Fruit fly (Drosophila melanogaster): ENCODE data around the gene CG31244.

The CG31244 gene

dm6 chr3R:19393060-19393459 lies 5.3 kb downstream of the CG31244 start, which contains the start of gene CG3739:
Gene CG3739, plus strand, starts transcription at chr3R:19393360.
- no peak for TF ChIP-seq CG33017 (tag; optimal IDR thresholded peaks at IDR 0.05)
- TF ChIP-seq tj (GFP tag; optimal IDR thresholded peaks at IDR 0.05), result no peak
- no peak for TF ChIP-seq CG14711 (tag; optimal IDR thresholded peaks at IDR 0.05)
- TF ChIP-seq Mnt (GFP tag; optimal IDR thresholded peaks at IDR 0.05), result no peak
- TF ChIP-seq CG7045 (GFP tag; optimal IDR thresholded peaks at IDR 0.05), result no peak
- TF ChIP-seq Crg-1 (GFP tag; optimal IDR thresholded peaks at IDR 0.05), result no peak
- TF ChIP-seq CG11617 (GFP tag; optimal IDR thresholded peaks at IDR 0.05), result no peak

DNA sequence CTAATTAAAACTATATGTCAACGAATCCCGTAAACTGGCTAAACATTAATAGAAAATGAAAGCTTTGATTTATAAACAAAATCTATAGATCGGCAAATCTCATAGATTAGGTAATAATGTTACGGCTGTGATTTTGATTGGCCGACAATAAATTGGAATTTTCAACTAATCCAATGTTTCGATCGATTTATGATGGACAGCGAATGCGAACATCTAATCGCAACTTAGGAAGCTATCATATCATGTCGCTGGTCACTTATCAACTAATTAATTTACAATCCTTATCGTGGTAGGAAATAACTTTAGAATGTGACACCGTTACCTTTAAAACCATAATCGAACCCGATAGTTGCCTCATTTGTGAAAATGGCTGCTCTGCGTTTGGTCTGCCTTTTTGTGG lies 8.4 kb downstream of the CG31244 start, which contains the start of gene CG18493:
TSS of gene CG18493 (plus strand) at position 352 of the 400 bp plus-strand sequence.
- TF ChIP-seq tj (GFP tag; optimal IDR thresholded peaks at IDR 0.05), result no peak
- TF ChIP-seq cic (GFP tag; optimal IDR thresholded peaks at IDR 0.05), result peak; percentile 10
- no peak for TF ChIP-seq CG11617 (GFP tag; optimal IDR thresholded peaks at IDR 0.05)

- TF ChIP-seq Clk (GFP tag; optimal IDR thresholded peaks at IDR 0.05), result no peak
- TF ChIP-seq ovo (GFP tag; optimal IDR thresholded peaks at IDR 0.05), result no peak
- TF ChIP-seq Hr96 (GFP tag; optimal IDR thresholded peaks at IDR 0.05), result no peak
- no peak for TF ChIP-seq CG12768 (GFP tag; optimal IDR thresholded peaks at IDR 0.05)
- TF ChIP-seq CG14711 (tag; optimal IDR thresholded peaks at IDR 0.05), result no peak
- TF ChIP-seq kay (GFP tag; ENCODE audit: borderline replicate concordance), result peak; percentile 78
- no peak for TF ChIP-seq tj (GFP tag; optimal IDR thresholded peaks at IDR 0.05)
- TF ChIP-seq CG1620 (GFP tag; optimal IDR thresholded peaks at IDR 0.05), result no peak
- no peak for TF ChIP-seq toe (GFP tag; optimal IDR thresholded peaks at IDR 0.05)
- TF ChIP-seq cnc (optimal IDR thresholded peaks at IDR 0.05), result no peak
- TF ChIP-seq CG5204 (GFP tag; optimal IDR thresholded peaks at IDR 0.05), result no peak
- TF ChIP-seq CG33017 (tag; optimal IDR thresholded peaks at IDR 0.05), result no peak
- no peak for TF ChIP-seq bab1 (GFP tag; optimal IDR thresholded peaks at IDR 0.05)
- TF ChIP-seq Crg-1 (GFP tag; optimal IDR thresholded peaks at IDR 0.05), result no peak
- TF ChIP-seq Mnt (GFP tag; optimal IDR thresholded peaks at IDR 0.05), result peak; percentile 57
- TF ChIP-seq CG11617 (GFP tag; optimal IDR thresholded peaks at IDR 0.05), result no peak
- peak; percentile 1 for TF ChIP-seq pad (GFP tag; optimal IDR thresholded peaks at IDR 0.05)
- TF ChIP-seq CG7101 (tag; optimal IDR thresholded peaks at IDR 0.05), result no peak
- TF ChIP-seq cic (GFP tag; optimal IDR thresholded peaks at IDR 0.05), result peak; percentile 73
- TF ChIP-seq CG7045 (GFP tag; optimal IDR thresholded peaks at IDR 0.05), result no peak
Measured at dm6 chr3R:19387608-19388007, 10.8 kb downstream of the CG31244 start, which contains the start of gene CG3734. Gene CG3734, plus strand, starts transcription at chr3R:19387861.

dm6 chr3R:19383298-19383697 lies 15.1 kb downstream of the CG31244 start:
- TF ChIP-seq cic (GFP tag; optimal IDR thresholded peaks at IDR 0.05) (no peak), cnc (optimal IDR thresholded peaks at IDR 0.05) (no peak), CG7045 (GFP tag; optimal IDR thresholded peaks at IDR 0.05) (no peak), CG5204 (GFP tag; optimal IDR thresholded peaks at IDR 0.05) (no peak), CG1620 (GFP tag; optimal IDR thresholded peaks at IDR 0.05) (no peak), CG12768 (GFP tag; optimal IDR thresholded peaks at IDR 0.05) (no peak), kay (GFP tag; ENCODE audit: borderline replicate concordance) (no peak)

- TF ChIP-seq CG7045 (GFP tag; optimal IDR thresholded peaks at IDR 0.05), result no peak
- no peak for TF ChIP-seq CG11617 (GFP tag; optimal IDR thresholded peaks at IDR 0.05)
- TF ChIP-seq tj (GFP tag; optimal IDR thresholded peaks at IDR 0.05), result no peak
- no peak for TF ChIP-seq CG12768 (GFP tag; optimal IDR thresholded peaks at IDR 0.05)
- TF ChIP-seq CG14711 (tag; optimal IDR thresholded peaks at IDR 0.05), result no peak
- TF ChIP-seq CG1620 (GFP tag; optimal IDR thresholded peaks at IDR 0.05), result no peak
- TF ChIP-seq cic (GFP tag; optimal IDR thresholded peaks at IDR 0.05), result no peak
- no peak for TF ChIP-seq kay (GFP tag; ENCODE audit: borderline replicate concordance)
- no peak for TF ChIP-seq Crg-1 (GFP tag; optimal IDR thresholded peaks at IDR 0.05)
- no peak for TF ChIP-seq bab1 (GFP tag; optimal IDR thresholded peaks at IDR 0.05)
Measured at dm6 chr3R:19377125-19377524, 21.2 kb downstream of the CG31244 start, which contains the start of gene CG31245. Gene CG31245, minus strand, starts transcription at chr3R:19377225.

DNA sequence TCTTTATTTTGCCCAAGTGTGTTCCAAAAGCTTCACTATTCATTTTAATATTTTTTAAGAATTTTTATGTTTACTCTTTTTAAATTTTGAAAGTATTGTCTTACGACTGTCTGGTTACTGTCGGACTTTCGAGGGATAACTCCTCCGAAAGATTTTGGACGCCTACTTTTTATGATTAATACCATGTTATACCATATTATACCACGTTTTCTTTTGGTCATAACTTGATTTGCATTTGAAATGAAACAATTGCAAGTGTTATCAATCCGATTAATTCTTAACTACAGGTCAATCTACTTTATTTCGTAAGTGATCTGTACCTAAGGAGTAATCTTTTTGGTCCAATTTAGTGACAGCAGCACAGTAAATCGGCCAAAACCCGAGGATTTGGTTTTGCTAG lies 22.4 kb downstream of the CG31244 start, which contains the start of gene CG31404:
TSS of gene CG31404 (minus strand) at position 101 of the 400 bp plus-strand sequence.
- TF ChIP-seq Clk (GFP tag; optimal IDR thresholded peaks at IDR 0.05) (no peak), tj (GFP tag; optimal IDR thresholded peaks at IDR 0.05) (no peak), ovo (GFP tag; optimal IDR thresholded peaks at IDR 0.05) (no peak), CG7045 (GFP tag; optimal IDR thresholded peaks at IDR 0.05) (no peak), kay (GFP tag; ENCODE audit: borderline replicate concordance) (no peak), pad (GFP tag; optimal IDR thresholded peaks at IDR 0.05) (no peak), CG11617 (GFP tag; optimal IDR thresholded peaks at IDR 0.05) (no peak), CG33017 (tag; optimal IDR thresholded peaks at IDR 0.05) (no peak), bab1 (GFP tag; optimal IDR thresholded peaks at IDR 0.05) (no peak), Hr96 (GFP tag; optimal IDR thresholded peaks at IDR 0.05) (no peak), cnc (optimal IDR thresholded peaks at IDR 0.05) (no peak), CG1620 (GFP tag; optimal IDR thresholded peaks at IDR 0.05) (no peak), CG14711 (tag; optimal IDR thresholded peaks at IDR 0.05) (no peak), Crg-1 (GFP tag; optimal IDR thresholded peaks at IDR 0.05) (no peak), toe (GFP tag; optimal IDR thresholded peaks at IDR 0.05) (no peak), CG12768 (GFP tag; optimal IDR thresholded peaks at IDR 0.05) (no peak), CG5204 (GFP tag; optimal IDR thresholded peaks at IDR 0.05) (no peak), CG7101 (tag; optimal IDR thresholded peaks at IDR 0.05) (no peak)

DNA sequence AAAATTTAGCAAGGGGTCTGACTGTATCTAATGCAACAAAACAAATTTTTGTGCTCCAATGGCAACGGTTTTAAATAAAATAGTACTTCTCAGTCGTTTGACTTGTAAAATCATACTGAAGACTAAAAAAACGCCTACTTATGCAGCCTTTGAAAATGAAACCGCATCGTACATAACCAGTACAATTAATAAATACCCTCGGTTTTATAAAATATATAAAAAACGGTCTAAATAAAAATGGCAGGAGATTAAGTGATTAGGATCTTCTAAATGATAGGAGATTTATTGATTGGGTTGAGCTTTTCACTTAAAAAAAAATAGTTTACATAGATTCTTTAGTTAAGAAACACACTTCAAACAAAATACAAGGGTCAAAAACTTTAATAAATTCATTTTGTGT lies 23.7 kb downstream of the CG31244 start, which contains the start of gene CG3581:
TSS of gene CG3581 (minus strand) at position 101 of the 400 bp plus-strand sequence.
- TF ChIP-seq bab1 (GFP tag; optimal IDR thresholded peaks at IDR 0.05) (no peak), Crg-1 (GFP tag; optimal IDR thresholded peaks at IDR 0.05) (no peak), CG7101 (tag; optimal IDR thresholded peaks at IDR 0.05) (no peak), CG7045 (GFP tag; optimal IDR thresholded peaks at IDR 0.05) (no peak), Hr96 (GFP tag; optimal IDR thresholded peaks at IDR 0.05) (no peak), cic (GFP tag; optimal IDR thresholded peaks at IDR 0.05) (no peak), CG11617 (GFP tag; optimal IDR thresholded peaks at IDR 0.05) (no peak), Clk (GFP tag; optimal IDR thresholded peaks at IDR 0.05) (no peak), CG33017 (tag; optimal IDR thresholded peaks at IDR 0.05) (no peak), cnc (optimal IDR thresholded peaks at IDR 0.05) (no peak), pad (GFP tag; optimal IDR thresholded peaks at IDR 0.05) (no peak), CG5204 (GFP tag; optimal IDR thresholded peaks at IDR 0.05) (no peak), ovo (GFP tag; optimal IDR thresholded peaks at IDR 0.05) (no peak), toe (GFP tag; optimal IDR thresholded peaks at IDR 0.05) (no peak)

Data from whole organism, adult.